Worm (Caenorhabditis elegans): ENCODE measurements around the gene mtss-1.

The mtss-1 gene

DNA sequence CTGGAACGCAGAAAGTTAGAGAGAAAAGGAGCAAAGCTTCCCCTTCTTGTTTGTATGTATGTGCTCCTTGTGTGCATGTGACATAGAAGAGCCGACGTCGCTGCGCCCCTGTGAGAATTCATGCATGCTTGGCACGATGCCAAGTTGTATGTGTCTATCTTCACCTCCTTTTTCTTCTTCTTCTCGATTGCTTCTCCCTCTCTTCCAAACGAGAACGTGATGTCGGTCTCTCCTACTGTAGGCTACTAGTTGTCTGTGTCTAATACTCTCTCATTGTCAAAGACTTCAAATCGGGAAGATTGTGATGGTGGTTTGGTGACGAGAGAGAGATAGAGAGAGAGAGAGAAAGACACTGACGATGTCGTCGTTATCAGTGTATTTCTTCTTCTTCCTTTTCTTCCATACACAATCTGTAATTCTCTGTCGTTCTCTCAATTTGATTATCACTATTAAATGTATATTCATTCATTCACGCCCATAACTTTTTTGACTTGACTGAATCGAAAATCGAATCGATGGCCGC is 29.2 kb downstream of the mtss-1 start (continued):
- TF ChIP-seq die-1 (tag; optimal IDR thresholded peaks at IDR 0.05) (peak; percentile 61), nhr-179 (tag; optimal IDR thresholded peaks at IDR 0.05) (no peak), F55B11.4 (tag; optimal IDR thresholded peaks at IDR 0.05; ENCODE audit: borderline replicate concordance, insufficient read depth) (no peak), mcd-1 (GFP tag; IDR thresholded peaks at IDR 0.05) (peak; percentile 55), attf-5 (GFP tag; optimal IDR thresholded peaks at IDR 0.05) (peak; percentile 89), rcor-1 (GFP tag; IDR thresholded peaks at IDR 0.05) (no peak), F52B5.7 (tag; optimal IDR thresholded peaks at IDR 0.05) (peak; percentile 16)

DNA sequence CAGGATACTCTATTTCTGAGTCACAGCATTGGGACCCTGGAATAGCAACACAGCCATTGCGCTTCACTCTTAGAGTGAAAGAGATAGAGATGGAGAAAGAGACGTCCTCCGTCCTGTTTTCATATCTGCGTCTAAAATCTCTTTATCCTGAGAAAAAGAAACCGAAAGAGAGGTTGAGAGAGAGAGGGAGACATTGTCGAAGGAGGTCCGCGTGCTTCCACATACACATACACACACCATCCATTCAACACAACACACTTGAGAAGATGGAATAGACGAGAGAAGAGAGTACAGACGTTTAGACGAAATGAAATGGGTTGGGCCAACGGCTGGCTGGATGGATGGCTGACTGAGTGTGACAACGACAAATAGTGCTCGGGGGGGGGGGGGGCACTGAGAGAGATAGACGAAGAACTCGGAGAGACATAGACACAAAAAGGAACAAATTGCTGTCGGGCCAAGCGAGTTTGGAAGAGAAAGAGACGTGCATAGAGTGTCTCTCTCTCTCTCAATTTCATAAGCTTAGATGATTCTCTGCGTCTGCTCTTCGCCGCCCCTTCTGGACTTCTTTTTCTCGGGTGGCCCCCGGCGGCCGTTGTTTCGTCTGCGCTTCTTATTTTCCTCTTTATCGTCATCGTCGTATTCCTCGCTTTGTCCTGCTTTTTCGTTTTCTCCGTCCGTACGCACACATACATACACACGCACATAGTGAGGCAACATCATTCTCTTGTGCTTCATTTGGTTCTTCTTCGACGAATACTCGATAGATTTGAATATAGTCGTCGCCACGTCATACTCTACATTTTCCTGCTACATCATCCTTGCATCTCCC is 32.1 kb downstream of the mtss-1 start, which contains the start of gene F54F2.6:
Gene F54F2.6, minus strand, starts transcription at position 738 of the 832 bp plus-strand sequence.
- TF ChIP-seq athp-1 (tag; optimal IDR thresholded peaks at IDR 0.05): peak; percentile 1
- TF ChIP-seq egl-18 (GFP tag; IDR thresholded peaks at IDR 0.05): 0 out of 2 replicates have a peak, but pooled peaks have one; percentile 8
- TF ChIP-seq tbp1 (GFP tag; optimal IDR thresholded peaks at IDR 0.05): no peak
- TF ChIP-seq hsf-1 (GFP tag; IDR thresholded peaks at IDR 0.05): no peak
- peak; percentile 42 for TF ChIP-seq madf-10 (tag; optimal IDR thresholded peaks at IDR 0.05)
- TF ChIP-seq let-607 (tag; optimal IDR thresholded peaks at IDR 0.05): peak in 1 of 2 experiments; percentile 36
- TF ChIP-seq atf-7 (tag; optimal IDR thresholded peaks at IDR 0.05): peak; percentile 81
- TF ChIP-seq hmg-1.2 (GFP tag; IDR thresholded peaks at IDR 0.05): peak; percentile 66
- TF ChIP-seq hrde-1 (tag; optimal IDR thresholded peaks at IDR 0.05; ENCODE audit: borderline replicate concordance): no peak
- peak; percentile 99 for TF ChIP-seq zfh-2 (GFP tag; conservative IDR thresholded peaks at IDR 0.05)
- peak; percentile 20 for TF ChIP-seq dpff-1 (tag; optimal IDR thresholded peaks at IDR 0.05)
- TF ChIP-seq pbrm-1 (GFP tag; IDR thresholded peaks at IDR 0.05): 0 out of 2 replicates have a peak, but pooled peaks have one; percentile 10
- TF ChIP-seq ceh-100 (GFP tag; IDR thresholded peaks at IDR 0.05): no peak
- TF ChIP-seq fkh-3 (tag; optimal IDR thresholded peaks at IDR 0.05): no peak
- TF ChIP-seq B0035.1 (tag; optimal IDR thresholded peaks at IDR 0.05): peak; percentile 32
- peak; percentile 69; the same call in 1 of the 2 replicates for TF ChIP-seq egl-44 (GFP tag; IDR thresholded peaks at IDR 0.05)
- no peak for TF ChIP-seq ama-1 (optimal IDR thresholded peaks at IDR 0.05)
- peak in 1 of 2 experiments; percentile 23 for TF ChIP-seq ama-1 (GFP tag; optimal IDR thresholded peaks at IDR 0.05)
- peak; percentile 73; the same call in 1 of the 2 replicates for TF ChIP-seq K11D2.4 (GFP tag; IDR thresholded peaks at IDR 0.05)
- peak; percentile 42 for TF ChIP-seq ets-4 (GFP tag; optimal IDR thresholded peaks at IDR 0.05)
- TF ChIP-seq F10E7.11 (tag; optimal IDR thresholded peaks at IDR 0.05): peak; percentile 9
- no peak for TF ChIP-seq snpc-4 (GFP tag; optimal IDR thresholded peaks at IDR 0.05)
- TF ChIP-seq snpc-4 (tag; optimal IDR thresholded peaks at IDR 0.05): peak in 2 of 4 experiments; percentile 50
- peak; percentile 77 for TF ChIP-seq lin-40 (tag; optimal IDR thresholded peaks at IDR 0.05)
- TF ChIP-seq madf-8 (GFP tag; conservative IDR thresholded peaks at IDR 0.05): no peak
- TF ChIP-seq die-1 (tag; optimal IDR thresholded peaks at IDR 0.05): no peak
- TF ChIP-seq K12H6.12 (tag; optimal IDR thresholded peaks at IDR 0.05): peak; percentile 97
- peak; percentile 77 for TF ChIP-seq B0336.3 (GFP tag; IDR thresholded peaks at IDR 0.05)
- TF ChIP-seq ceh-40 (GFP tag; IDR thresholded peaks at IDR 0.05): no peak
- no peak for TF ChIP-seq Y56A3A.18 (GFP tag; IDR thresholded peaks at IDR 0.05)
- TF ChIP-seq attf-5 (GFP tag; optimal IDR thresholded peaks at IDR 0.05): peak; percentile 86
- TF ChIP-seq nhr-90 (tag; optimal IDR thresholded peaks at IDR 0.05): no peak
- TF ChIP-seq ekl-4 (GFP tag; IDR thresholded peaks at IDR 0.05): 0 out of 2 replicates have a peak, but pooled peaks have one; percentile 12
- no peak for TF ChIP-seq sea-2 (GFP tag; IDR thresholded peaks at IDR 0.05)
- peak; percentile 91 for TF ChIP-seq somi-1 (GFP tag; optimal IDR thresholded peaks at IDR 0.05)
- peak; percentile 88 for TF ChIP-seq ceh-27 (GFP tag; optimal IDR thresholded peaks at IDR 0.05)
- TF ChIP-seq egrh-3 (GFP tag; IDR thresholded peaks at IDR 0.05): peak; percentile 83
- TF ChIP-seq cebp-1 (GFP tag; IDR thresholded peaks at IDR 0.05): peak; percentile 60
- TF ChIP-seq cebp-1 (tag; optimal IDR thresholded peaks at IDR 0.05): peak; percentile 91
- peak; percentile 16 for TF ChIP-seq tlf-1 (GFP tag; optimal IDR thresholded peaks at IDR 0.05)
